Worm (Caenorhabditis elegans): Measurements from ENCODE around the gene pde-4.

DNA sequence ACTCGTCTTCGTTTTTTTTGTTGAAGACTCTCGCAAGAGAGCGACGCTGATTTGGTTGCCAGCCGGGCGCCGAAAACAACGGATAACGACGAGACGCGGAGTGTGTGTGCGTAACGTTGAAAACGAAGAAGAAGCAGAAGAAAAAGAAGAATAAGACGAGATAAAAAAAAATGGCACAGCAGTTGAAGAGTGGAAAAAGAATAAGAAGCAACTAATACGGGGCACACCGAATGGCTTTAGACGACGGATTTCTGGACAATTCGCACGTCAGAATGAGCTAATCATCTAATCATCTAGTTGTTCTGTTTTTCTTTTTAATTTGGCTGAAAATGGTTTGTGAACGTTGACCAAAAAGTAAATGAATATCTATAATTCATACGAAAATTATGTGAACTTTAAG, 14.1 kb downstream of the pde-4 start:
- TF ChIP-seq aly-2 (tag; optimal IDR thresholded peaks at IDR 0.05), result no peak
- no peak for TF ChIP-seq alr-1 (tag; optimal IDR thresholded peaks at IDR 0.05)
- no peak for TF ChIP-seq mbf-1 (tag; optimal IDR thresholded peaks at IDR 0.05)
- TF ChIP-seq ceh-82 (tag; optimal IDR thresholded peaks at IDR 0.05), result no peak
- no peak for TF ChIP-seq unc-39 (tag; optimal IDR thresholded peaks at IDR 0.05)

All from whole organism, L2 larva.